Worm (Caenorhabditis elegans) whole organism, L4 larva: ENCODE results near the gene T06D8.9.

Source experiments
- F49E8.2 ChIP-seq: sonication (generic microtip); optimal IDR thresholded peaks from 2 replicates; lab custom pipeline; 2016; ENCODE audit warnings: missing compliant biosample characterization, mild to moderate bottlenecking, missing genetic modification characterization, borderline replicate concordance
- T26A8.4 ChIP-seq: fragments of 200-800 bp; sonication (Bioruptor generic); IDR thresholded peaks from 2 replicates; pipeline ENCODE4 v1.3.6; 2022; ENCODE audit warnings: missing genetic modification characterization, missing compliant biosample characterization
- ceh-32 ChIP-seq: sonication (generic microtip); optimal IDR thresholded peaks from 2 replicates; lab custom pipeline; 2016; ENCODE audit warnings: mild to moderate bottlenecking, missing genetic modification characterization, missing compliant biosample characterization; ENCODE audit not compliant: poor library complexity
- ces-1 ChIP-seq: fragments of 150-350 bp; sonication (generic microtip); optimal IDR thresholded peaks from 4 replicates; lab custom pipeline; 2014; ENCODE audit warnings: missing biosample characterization, missing genetic modification reagents, missing genetic modification characterization
- jun-1 ChIP-seq: fragments of 150-350 bp; optimal IDR thresholded peaks from 2 replicates; lab custom pipeline; 2014; ENCODE audit warnings: missing biosample characterization, missing genetic modification reagents, missing genetic modification characterization
- lsy-2 ChIP-seq, 2 experiments: fragments of 150-350 bp in 1 of 2; sonication (generic microtip) in 1 of 2; optimal IDR thresholded peaks; 2 replicates each; lab custom pipeline; 2014 to 2017; ENCODE audit warnings: missing biosample characterization in 2 of 2, missing genetic modification characterization in 2 of 2
- nhr-76 ChIP-seq: fragments of 150-350 bp; optimal IDR thresholded peaks from 2 replicates; lab custom pipeline; 2014; ENCODE audit warnings: missing biosample characterization, missing genetic modification characterization
- tra-1 ChIP-seq: fragments of 200-800 bp; sonication (Bioruptor generic); IDR thresholded peaks from 2 replicates; pipeline ENCODE4 v1.3.6; 2022; ENCODE audit warnings: missing genetic modification reagents, missing genetic modification characterization, missing compliant biosample characterization
- unc-130 ChIP-seq: sonication (generic microtip); optimal IDR thresholded peaks from 2 replicates; lab custom pipeline; 2016; ENCODE audit warnings: missing genetic modification reagents, missing genetic modification characterization, missing compliant biosample characterization
- unc-39 ChIP-seq: sonication (generic microtip); optimal IDR thresholded peaks from 2 replicates; lab custom pipeline; 2017; ENCODE audit warnings: missing biosample characterization, missing genetic modification characterization

DNA sequence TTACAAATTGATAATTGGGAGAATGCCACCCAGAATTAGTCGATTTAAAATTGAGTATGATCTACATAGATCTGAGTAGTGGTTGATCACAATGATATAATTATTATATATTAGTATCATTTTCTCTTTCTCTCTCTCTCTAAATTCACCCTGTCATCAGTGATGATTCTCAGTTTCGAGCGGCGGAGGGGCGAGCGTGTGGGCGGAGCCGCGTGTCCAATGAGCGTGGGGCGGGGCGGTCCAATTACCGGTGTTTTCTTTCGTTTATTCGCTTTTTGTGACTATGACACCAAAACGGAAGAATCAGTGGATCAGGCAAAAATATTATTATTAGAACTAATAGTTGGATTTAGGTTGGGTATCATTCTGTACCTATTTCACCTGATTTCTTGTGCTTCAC lies 40.6 kb downstream of the T06D8.9 start:
- TF ChIP-seq ceh-32 (tag; lab: Kevin White, UChicago) (no peak), jun-1 (tag; lab: Kevin White, UChicago) (no peak), F49E8.2 (tag; lab: Kevin White, UChicago) (no peak), lsy-2 (tag; optimal IDR thresholded peaks at IDR 0.05; lab: Kevin White, UChicago) (no peak), T26A8.4 (GFP tag; lab: Robert Waterston, UW) (no peak), unc-130 (GFP tag; lab: Kevin White, UChicago) (no peak), nhr-76 (tag; lab: Kevin White, UChicago) (no peak), tra-1 (no peak), ces-1 (GFP tag; lab: Kevin White, UChicago) (no peak), unc-39 (no peak)
